Fruit fly (Drosophila melanogaster) whole organism: ENCODE data around the gene Ada2a.

ENCODE experiments used
- pan ChIP-seq: fragments of >200 bp; optimal IDR thresholded peaks from 2 replicates; lab custom pipeline; 2017
- psq ChIP-seq: fragments of >200 bp; optimal IDR thresholded peaks from 2 replicates; lab custom pipeline; 2017
- usp ChIP-seq: fragments of >200 bp; optimal IDR thresholded peaks from 2 replicates; lab custom pipeline; 2017; ENCODE audit warnings: missing biosample characterization, missing genetic modification characterization, mixed read lengths

dm6 chr3R:18277406-18277805, 22.1 kb upstream of the Ada2a start:
- no peak for TF ChIP-seq pan (lab: Kevin White, UChicago)
- TF ChIP-seq usp, result no peak
- TF ChIP-seq psq (lab: Kevin White, UChicago), result no peak
